Worm (Caenorhabditis elegans) whole organism, late embryonic: ENCODE data around the gene F59A1.13.

Experiments
- C08G9.2 ChIP-seq: sonication (generic microtip); optimal IDR thresholded peaks from 2 replicates; lab custom pipeline; 2016; ENCODE audit warnings: mild to moderate bottlenecking, missing genetic modification characterization, moderate library complexity, missing compliant biosample characterization
- T23F11.4 ChIP-seq: fragments of 200-800 bp; sonication (Bioruptor generic); optimal IDR thresholded peaks from 2 replicates; lab custom pipeline; 2018; ENCODE audit warnings: mild to moderate bottlenecking, missing genetic modification characterization, missing compliant biosample characterization
- Y22D7AL.16 ChIP-seq: sonication (generic microtip); optimal IDR thresholded peaks from 2 replicates; lab custom pipeline; 2016; ENCODE audit warnings: missing genetic modification characterization, missing compliant biosample characterization
- ceh-14 ChIP-seq: sonication (generic microtip); optimal IDR thresholded peaks from 2 replicates; lab custom pipeline; 2016; ENCODE audit warnings: missing genotype, missing genetic modification characterization, missing compliant biosample characterization
- ceh-18 ChIP-seq: sonication (generic microtip); optimal IDR thresholded peaks from 2 replicates; lab custom pipeline; 2016; ENCODE audit warnings: missing genetic modification characterization, missing compliant biosample characterization
- ceh-19 ChIP-seq: fragments of 200-800 bp; sonication (Bioruptor generic); optimal IDR thresholded peaks from 2 replicates; lab custom pipeline; 2018; ENCODE audit warnings: mild to moderate bottlenecking, missing genetic modification characterization, missing compliant biosample characterization
- ceh-2 ChIP-seq: sonication (generic microtip); optimal IDR thresholded peaks from 2 replicates; lab custom pipeline; 2016; ENCODE audit warnings: missing genotype, missing genetic modification characterization, missing compliant biosample characterization
- ceh-24 ChIP-seq: sonication (generic microtip); optimal IDR thresholded peaks from 2 replicates; lab custom pipeline; 2016; ENCODE audit warnings: mild to moderate bottlenecking, missing genetic modification characterization, missing compliant biosample characterization
- ceh-34 ChIP-seq: sonication (generic microtip); optimal IDR thresholded peaks from 2 replicates; lab custom pipeline; 2016; ENCODE audit warnings: mild to moderate bottlenecking, missing genetic modification characterization, missing compliant biosample characterization
- ceh-48 ChIP-seq: sonication (generic microtip); optimal IDR thresholded peaks from 2 replicates; lab custom pipeline; 2016; ENCODE audit warnings: missing genetic modification characterization, inconsistent platforms, missing compliant biosample characterization
- ceh-9 ChIP-seq: sonication (generic microtip); optimal IDR thresholded peaks from 2 replicates; lab custom pipeline; 2016; ENCODE audit warnings: mild to moderate bottlenecking, missing genetic modification characterization, inconsistent platforms, missing compliant biosample characterization
- elt-2 ChIP-seq: sonication (generic microtip); optimal IDR thresholded peaks from 2 replicates; lab custom pipeline; 2016; ENCODE audit warnings: missing genetic modification reagents, missing genetic modification characterization, missing compliant biosample characterization
- ets-4 ChIP-seq: sonication (generic microtip); optimal IDR thresholded peaks from 2 replicates; lab custom pipeline; 2016; ENCODE audit warnings: missing genetic modification characterization, missing compliant biosample characterization
- eyg-1 ChIP-seq: sonication (generic microtip); optimal IDR thresholded peaks from 2 replicates; lab custom pipeline; 2016; ENCODE audit warnings: missing genotype, missing genetic modification characterization, missing compliant biosample characterization
- fax-1 ChIP-seq: sonication (generic microtip); optimal IDR thresholded peaks from 2 replicates; lab custom pipeline; 2016; ENCODE audit warnings: missing genotype, missing genetic modification characterization, missing compliant biosample characterization
- gmeb-2 ChIP-seq: sonication (generic microtip); optimal IDR thresholded peaks from 2 replicates; lab custom pipeline; 2016; ENCODE audit warnings: missing genetic modification characterization, inconsistent platforms, missing compliant biosample characterization
- hlh-13 ChIP-seq: fragments of 200-800 bp; sonication (Bioruptor generic); optimal IDR thresholded peaks from 2 replicates; lab custom pipeline; 2018; ENCODE audit warnings: mild to moderate bottlenecking, missing genetic modification characterization, missing compliant biosample characterization
- hlh-15 ChIP-seq: sonication (generic microtip); optimal IDR thresholded peaks from 2 replicates; lab custom pipeline; 2016; ENCODE audit warnings: missing genetic modification characterization, missing compliant biosample characterization
- lim-6 ChIP-seq: sonication (generic microtip); optimal IDR thresholded peaks from 2 replicates; lab custom pipeline; 2016; ENCODE audit warnings: missing genetic modification characterization, missing compliant biosample characterization
- madf-2 ChIP-seq: sonication (generic microtip); optimal IDR thresholded peaks from 2 replicates; lab custom pipeline; 2017; ENCODE audit warnings: missing genetic modification characterization, missing compliant biosample characterization
- mec-3 ChIP-seq: sonication (generic microtip); optimal IDR thresholded peaks from 2 replicates; lab custom pipeline; 2016; ENCODE audit warnings: borderline replicate concordance, missing genetic modification characterization, missing compliant biosample characterization
- nhr-11 ChIP-seq: fragments of 150-350 bp; optimal IDR thresholded peaks from 2 replicates; lab custom pipeline; 2014; ENCODE audit warnings: missing biosample characterization, missing genetic modification characterization
- nhr-232 ChIP-seq: sonication (generic microtip); optimal IDR thresholded peaks from 2 replicates; lab custom pipeline; 2016; ENCODE audit warnings: missing genetic modification characterization, missing compliant biosample characterization
- odd-2 ChIP-seq: sonication (generic microtip); optimal IDR thresholded peaks from 2 replicates; lab custom pipeline; 2017; ENCODE audit warnings: antibody characterized with exemption, mild to moderate bottlenecking, missing genetic modification characterization, missing compliant biosample characterization
- pax-1 ChIP-seq: fragments of 150-350 bp; optimal IDR thresholded peaks from 2 replicates; lab custom pipeline; 2014; ENCODE audit warnings: missing biosample characterization, missing genetic modification characterization
- pha-4 ChIP-seq: fragments of 150-350 bp; optimal IDR thresholded peaks from 2 replicates; lab custom pipeline; 2018; ENCODE audit warnings: missing biosample characterization, missing genetic modification reagents, missing genetic modification characterization
- ref-2 ChIP-seq: sonication (generic microtip); optimal IDR thresholded peaks from 2 replicates; lab custom pipeline; 2016; ENCODE audit warnings: missing genetic modification characterization, missing compliant biosample characterization
- rnt-1 ChIP-seq: sonication (generic microtip); optimal IDR thresholded peaks from 2 replicates; lab custom pipeline; 2016; ENCODE audit warnings: missing genetic modification characterization, missing compliant biosample characterization
- sdc-2 ChIP-seq: sonication (generic microtip); optimal IDR thresholded peaks from 2 replicates; lab custom pipeline; 2016; ENCODE audit warnings: missing genotype, missing genetic modification characterization, missing compliant biosample characterization
- tbx-7 ChIP-seq: sonication (generic microtip); optimal IDR thresholded peaks from 2 replicates; lab custom pipeline; 2016; ENCODE audit warnings: missing genotype, missing genetic modification characterization, missing compliant biosample characterization
- ttx-3 ChIP-seq: sonication (generic microtip); optimal IDR thresholded peaks from 2 replicates; lab custom pipeline; 2016; ENCODE audit warnings: missing genetic modification reagents, missing genetic modification characterization, missing compliant biosample characterization
- unc-3 ChIP-seq, 2 experiments: fragments of 200-800 bp in 1 of 2; sonication (Bioruptor generic) in 1 of 2; sonication (generic microtip) in 1 of 2; conservative IDR thresholded peaks in 1 of 2; optimal IDR thresholded peaks in 1 of 2; 2 replicates each; pipeline versions ENCODE4 v1.3.6 to Lab custom; 2016 to 2022; ENCODE audit warnings: missing compliant biosample characterization in 2 of 2, missing genetic modification characterization in 2 of 2, missing genetic modification reagents in 1 of 2
- unc-42 ChIP-seq: sonication (generic microtip); optimal IDR thresholded peaks from 2 replicates; lab custom pipeline; 2016; ENCODE audit warnings: missing genotype, missing genetic modification characterization, missing compliant biosample characterization
- unc-55 ChIP-seq: sonication (generic microtip); optimal IDR thresholded peaks from 2 replicates; lab custom pipeline; 2017; ENCODE audit warnings: missing biosample characterization, missing genetic modification reagents, missing genetic modification characterization
- unc-86 ChIP-seq: sonication (generic microtip); optimal IDR thresholded peaks from 2 replicates; lab custom pipeline; 2016; ENCODE audit warnings: missing genetic modification characterization, missing compliant biosample characterization
- ztf-16 ChIP-seq: sonication (generic microtip); optimal IDR thresholded peaks from 2 replicates; lab custom pipeline; 2017; ENCODE audit warnings: missing genetic modification characterization, missing compliant biosample characterization

The F59A1.13 gene

DNA sequence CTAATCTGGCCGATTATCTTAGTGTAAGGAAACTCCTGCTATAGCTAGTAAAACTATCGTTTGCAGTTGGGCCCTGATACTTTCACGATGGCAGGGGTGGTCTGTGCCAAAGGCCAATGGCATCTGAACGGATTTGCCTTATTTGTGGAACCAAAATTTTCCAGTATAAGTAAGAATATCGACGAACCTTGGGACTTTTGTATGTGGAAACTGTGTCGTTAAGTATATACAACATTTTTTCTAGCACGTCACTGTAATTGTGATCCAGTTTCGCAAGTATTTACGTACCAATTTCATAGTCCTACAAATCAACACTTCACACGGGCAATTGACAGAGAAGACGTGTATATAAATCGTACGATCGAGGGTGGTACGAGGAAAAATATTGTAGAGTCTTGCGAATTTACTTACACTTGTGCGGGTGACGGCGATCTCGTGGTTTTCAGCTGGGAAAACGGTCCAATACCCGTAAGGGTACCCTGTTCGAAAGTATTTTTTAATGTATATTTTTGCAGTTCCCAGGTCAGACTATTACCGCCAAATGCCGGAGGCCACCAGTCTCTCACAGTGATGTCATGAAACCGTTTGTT is 15.5 kb upstream of the F59A1.13 start:
- TF ChIP-seq eyg-1 (tag; lab: Kevin White, UChicago) = no peak
- no peak for TF ChIP-seq T23F11.4 (GFP tag; lab: Kevin White, UChicago)
- TF ChIP-seq ceh-14 (tag; lab: Kevin White, UChicago) = no peak
- no peak for TF ChIP-seq unc-55

- TF ChIP-seq fax-1 (tag; lab: Kevin White, UChicago) (no peak), pha-4 (tag; lab: Kevin White, UChicago) (no peak), ref-2 (tag; lab: Kevin White, UChicago) (no peak), unc-55 (no peak), mec-3 (no peak), ceh-48 (no peak), lim-6 (tag; lab: Kevin White, UChicago) (no peak)
Observed at ce11 chrV:17705814-17706213, 15.0 kb upstream of the F59A1.13 start, which contains the start of gene W06D12.6. Gene W06D12.6 (plus strand): TSS chrV:17706114.

DNA sequence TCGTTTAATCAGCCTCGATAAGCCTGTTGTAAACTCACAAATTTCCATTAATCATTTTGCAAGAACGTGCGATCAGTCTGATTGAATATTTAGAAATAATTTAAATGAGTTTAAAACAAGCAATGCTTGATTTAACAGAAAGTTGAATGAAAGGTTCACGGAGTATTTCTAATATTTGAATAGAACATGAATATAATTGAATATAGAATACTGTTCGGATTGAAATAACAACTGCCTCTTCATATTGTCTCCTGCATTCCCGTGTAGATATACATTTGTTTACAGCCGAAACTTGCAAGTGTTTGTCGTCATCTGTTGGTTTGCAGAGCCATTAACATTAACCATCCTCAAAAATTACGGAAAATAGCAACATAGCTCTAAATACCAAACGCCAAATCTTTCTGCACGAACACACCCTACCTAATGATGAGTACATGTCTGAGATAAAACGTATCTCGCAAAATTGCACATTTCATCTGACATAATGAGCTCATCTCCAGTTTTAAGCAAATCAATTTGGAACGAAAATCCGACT is 10.0 kb upstream of the F59A1.13 start, which contains the start of the genes Y26G10.5 and srh-32:
Y26G10.5 (minus strand) TSS at position 101 of the 535 bp plus-strand sequence.
srh-32 (plus strand) TSS at position 485 of the 535 bp plus-strand sequence.
- TF ChIP-seq pax-1 = no peak
- no peak for TF ChIP-seq hlh-13 (GFP tag; lab: Kevin White, UChicago)
- TF ChIP-seq sdc-2 (tag; lab: Kevin White, UChicago) = no peak
- no peak for TF ChIP-seq ceh-2 (tag; lab: Kevin White, UChicago)
- TF ChIP-seq ceh-34 (tag; lab: Kevin White, UChicago) = no peak
- no peak for TF ChIP-seq mec-3
- TF ChIP-seq odd-2 (tag; lab: Kevin White, UChicago) = no peak
- no peak for TF ChIP-seq fax-1 (tag; lab: Kevin White, UChicago)
- no peak for TF ChIP-seq nhr-11 (tag; lab: Kevin White, UChicago)
- no peak for TF ChIP-seq unc-86 (tag; lab: Kevin White, UChicago)
- TF ChIP-seq unc-3 (GFP tag; conservative IDR thresholded peaks at IDR 0.05; lab: Robert Waterston, UW) = no peak
- no peak for TF ChIP-seq unc-3 (tag; optimal IDR thresholded peaks at IDR 0.05; lab: Kevin White, UChicago)
- no peak for TF ChIP-seq ceh-24 (tag; lab: Kevin White, UChicago)
- TF ChIP-seq nhr-232 (tag; lab: Kevin White, UChicago) = no peak
- TF ChIP-seq unc-42 = no peak
- no peak for TF ChIP-seq ceh-19 (GFP tag; lab: Kevin White, UChicago)
- TF ChIP-seq C08G9.2 = no peak
- TF ChIP-seq gmeb-2 (tag; lab: Kevin White, UChicago) = no peak
- TF ChIP-seq tbx-7 (tag; lab: Kevin White, UChicago) = no peak
- no peak for TF ChIP-seq ceh-18 (tag; lab: Kevin White, UChicago)
- TF ChIP-seq ttx-3 = no peak

ce11 chrV:17699659-17700058 is 8.8 kb upstream of the F59A1.13 start, which contains the start of gene Y26G10.6:
Gene Y26G10.6 (plus strand): TSS chrV:17699959.
- no peak for TF ChIP-seq mec-3
- TF ChIP-seq pax-1 = no peak
- TF ChIP-seq Y22D7AL.16 = no peak
- TF ChIP-seq ztf-16 (tag; lab: Kevin White, UChicago) = no peak
- TF ChIP-seq elt-2 (tag; lab: Kevin White, UChicago) = no peak
- TF ChIP-seq ceh-48 = no peak
- TF ChIP-seq unc-42 = no peak
- TF ChIP-seq ceh-18 (tag; lab: Kevin White, UChicago) = no peak
- TF ChIP-seq ceh-9 = no peak

ce11 chrV:17699097-17699496 is 8.3 kb upstream of the F59A1.13 start, which contains the start of gene Y26G10.4:
Gene Y26G10.4 (minus strand): TSS chrV:17699197.
- TF ChIP-seq madf-2 = no peak
- TF ChIP-seq ets-4 = no peak
- no peak for TF ChIP-seq ref-2 (tag; lab: Kevin White, UChicago)
- no peak for TF ChIP-seq T23F11.4 (GFP tag; lab: Kevin White, UChicago)
- TF ChIP-seq ttx-3 = no peak
- TF ChIP-seq hlh-15 (tag; lab: Kevin White, UChicago) = no peak
- TF ChIP-seq rnt-1 (tag; lab: Kevin White, UChicago) = no peak
